Worm (Caenorhabditis elegans) whole organism, young adult: ENCODE measurements around the gene srh-138.

ENCODE experiments used
- C06A6.2 ChIP-seq: fragments of 200-800 bp; sonication (Bioruptor generic); conservative IDR thresholded peaks from 2 replicates; pipeline ENCODE4 v1.3.6; 2022; ENCODE audit warnings: missing genetic modification characterization, missing compliant biosample characterization
- D2030.7 ChIP-seq: fragments of 200-800 bp; sonication (Bioruptor generic); IDR thresholded peaks from 2 replicates; pipeline ENCODE4 v1.3.6; 2022; ENCODE audit warnings: missing genetic modification reagents, missing genetic modification characterization, missing compliant biosample characterization
- K12H6.12 ChIP-seq: fragments of 200-800 bp; sonication (Bioruptor generic); optimal IDR thresholded peaks from 2 replicates; lab custom pipeline; 2018; ENCODE audit warnings: mild to moderate bottlenecking, missing genetic modification characterization, missing compliant biosample characterization
- Y56A3A.18 ChIP-seq: fragments of 200-800 bp; sonication (Bioruptor generic); IDR thresholded peaks from 2 replicates; pipeline ENCODE4 v1.3.6; 2022; ENCODE audit warnings: missing genetic modification reagents, missing genetic modification characterization, missing compliant biosample characterization
- Y79H2A.3 ChIP-seq: fragments of 200-800 bp; sonication (Bioruptor generic); conservative IDR thresholded peaks from 2 replicates; pipeline ENCODE4 v1.3.6; 2022; ENCODE audit warnings: missing genetic modification reagents, missing genetic modification characterization, missing compliant biosample characterization
- Y95B8A.8 ChIP-seq: fragments of 200-800 bp; sonication (Bioruptor generic); IDR thresholded peaks from 2 replicates; pipeline ENCODE4 v1.3.6; 2022; ENCODE audit warnings: missing genetic modification reagents, missing genetic modification characterization, missing compliant biosample characterization
- aptf-3 ChIP-seq: fragments of 200-800 bp; sonication (Bioruptor generic); IDR thresholded peaks from 2 replicates; pipeline ENCODE4 v1.3.6; 2022; ENCODE audit warnings: missing genetic modification characterization, missing compliant biosample characterization
- attf-6 ChIP-seq: fragments of 200-800 bp; sonication (Bioruptor generic); IDR thresholded peaks from 2 replicates; pipeline ENCODE4 v1.3.6; 2022; ENCODE audit warnings: missing genetic modification reagents, missing genetic modification characterization, missing compliant biosample characterization
- ceh-40 ChIP-seq: fragments of 200-800 bp; sonication (Bioruptor generic); IDR thresholded peaks from 2 replicates; pipeline ENCODE4 v1.3.6; 2022; ENCODE audit warnings: missing genetic modification characterization, missing compliant biosample characterization
- ceh-79 ChIP-seq: sonication (generic microtip); optimal IDR thresholded peaks from 2 replicates; lab custom pipeline; 2017; ENCODE audit warnings: mild to moderate bottlenecking, missing genetic modification characterization, missing compliant biosample characterization
- ceh-91 ChIP-seq: fragments of 200-800 bp; sonication (Bioruptor generic); IDR thresholded peaks from 2 replicates; pipeline ENCODE4 v1.3.6; 2022; ENCODE audit warnings: missing genetic modification reagents, missing genetic modification characterization, missing compliant biosample characterization
- dpl-1 ChIP-seq: fragments of 150-350 bp; optimal IDR thresholded peaks from 2 replicates; lab custom pipeline; 2014; ENCODE audit warnings: missing biosample characterization, missing genetic modification reagents, missing genetic modification characterization
- egl-18 ChIP-seq: fragments of 200-800 bp; sonication (Bioruptor generic); IDR thresholded peaks from 2 replicates; pipeline ENCODE4 v1.3.6; 2022; ENCODE audit warnings: missing genetic modification reagents, missing genetic modification characterization, missing compliant biosample characterization
- gei-17 ChIP-seq: fragments of 200-800 bp; sonication (Bioruptor generic); optimal IDR thresholded peaks from 2 replicates; lab custom pipeline; 2018; ENCODE audit warnings: mild to moderate bottlenecking, missing genetic modification characterization, missing compliant biosample characterization
- him-1 ChIP-seq: sonication (generic microtip); optimal IDR thresholded peaks from 2 replicates; lab custom pipeline; 2016; ENCODE audit warnings: missing genotype, missing genetic modification reagents, missing genetic modification characterization, missing compliant biosample characterization
- hrde-1 ChIP-seq: sonication (generic microtip); optimal IDR thresholded peaks from 2 replicates; lab custom pipeline; 2016; ENCODE audit warnings: missing genetic modification characterization, mild to moderate bottlenecking, missing compliant biosample characterization, moderate library complexity, missing genotype, missing genetic modification reagents, borderline replicate concordance
- hsf-1 ChIP-seq: fragments of 200-800 bp; sonication (Bioruptor generic); IDR thresholded peaks from 2 replicates; pipeline ENCODE4 v1.3.6; 2022; ENCODE audit warnings: missing genetic modification reagents, missing genetic modification characterization, missing compliant biosample characterization
- lin-26 ChIP-seq: fragments of 200-800 bp; sonication (Bioruptor generic); IDR thresholded peaks from 2 replicates; pipeline ENCODE4 v1.3.6; 2022; ENCODE audit warnings: missing genetic modification reagents, missing genetic modification characterization, missing compliant biosample characterization
- lin-40 ChIP-seq: sonication (generic microtip); optimal IDR thresholded peaks from 2 replicates; lab custom pipeline; 2016; ENCODE audit warnings: missing genetic modification characterization, mild to moderate bottlenecking, missing compliant biosample characterization, missing genotype, missing genetic modification reagents
- madf-3 ChIP-seq: fragments of 200-800 bp; sonication (Bioruptor generic); IDR thresholded peaks from 2 replicates; pipeline ENCODE4 v1.3.6; 2022; ENCODE audit warnings: missing genetic modification reagents, missing genetic modification characterization, missing compliant biosample characterization
- madf-8 ChIP-seq: fragments of 200-800 bp; sonication (Bioruptor generic); conservative IDR thresholded peaks from 2 replicates; pipeline ENCODE4 v1.3.6; 2022; ENCODE audit warnings: missing genetic modification reagents, missing genetic modification characterization, missing compliant biosample characterization
- nhr-27 ChIP-seq: fragments of 200-800 bp; sonication (Bioruptor generic); optimal IDR thresholded peaks from 2 replicates; lab custom pipeline; 2018; ENCODE audit warnings: mild to moderate bottlenecking, missing genetic modification characterization, moderate library complexity, missing compliant biosample characterization
- nhr-80 ChIP-seq: sonication (generic microtip); optimal IDR thresholded peaks from 2 replicates; lab custom pipeline; 2016; ENCODE audit warnings: missing genetic modification characterization, missing compliant biosample characterization
- snpc-1.1 ChIP-seq: sonication (generic microtip); optimal IDR thresholded peaks from 2 replicates; lab custom pipeline; 2017; ENCODE audit warnings: missing genetic modification characterization, mild to moderate bottlenecking, missing compliant biosample characterization, antibody characterized with exemption, moderate library complexity, missing genotype, missing genetic modification reagents; ENCODE audit not compliant: insufficient read depth
- snpc-4 ChIP-seq, 5 experiments: fragments of 150-350 bp in 1 of 5; sonication (generic microtip) in 4 of 5; optimal IDR thresholded peaks; 2 replicates each; lab custom pipeline; 2014 to 2018; ENCODE audit warnings: missing genetic modification characterization in 5 of 5, missing biosample characterization in 3 of 5, antibody characterized with exemption in 2 of 5, mild to moderate bottlenecking in 2 of 5, missing compliant biosample characterization in 2 of 5, missing genotype in 2 of 5, moderate library complexity in 2 of 5, missing genetic modification reagents in 1 of 5
- tbx-9 ChIP-seq: sonication (generic microtip); optimal IDR thresholded peaks from 2 replicates; lab custom pipeline; 2016; ENCODE audit warnings: borderline replicate concordance, missing genetic modification characterization, inconsistent platforms, missing compliant biosample characterization
- unc-62 ChIP-seq: fragments of 150-350 bp; optimal IDR thresholded peaks from 2 replicates; lab custom pipeline; 2014; ENCODE audit warnings: missing biosample characterization, missing genetic modification reagents, missing genetic modification characterization
- zfh-2 ChIP-seq: fragments of 200-800 bp; sonication (Bioruptor generic); conservative IDR thresholded peaks from 2 replicates; pipeline ENCODE4 v1.3.6; 2022; ENCODE audit warnings: missing genetic modification reagents, missing genetic modification characterization, missing compliant biosample characterization
- zim-3 ChIP-seq: sonication (generic microtip); optimal IDR thresholded peaks from 2 replicates; lab custom pipeline; 2017; ENCODE audit warnings: mild to moderate bottlenecking, missing genetic modification characterization, moderate library complexity, missing compliant biosample characterization
- ztf-18 ChIP-seq: sonication (generic microtip); optimal IDR thresholded peaks from 2 replicates; lab custom pipeline; 2016; ENCODE audit warnings: missing genotype, mild to moderate bottlenecking, missing genetic modification characterization, missing compliant biosample characterization
- ztf-25 ChIP-seq: fragments of 200-800 bp; sonication (Bioruptor generic); IDR thresholded peaks from 2 replicates; pipeline ENCODE4 v1.3.6; 2022; ENCODE audit warnings: missing genetic modification reagents, missing genetic modification characterization, missing compliant biosample characterization

Gene srh-138

DNA sequence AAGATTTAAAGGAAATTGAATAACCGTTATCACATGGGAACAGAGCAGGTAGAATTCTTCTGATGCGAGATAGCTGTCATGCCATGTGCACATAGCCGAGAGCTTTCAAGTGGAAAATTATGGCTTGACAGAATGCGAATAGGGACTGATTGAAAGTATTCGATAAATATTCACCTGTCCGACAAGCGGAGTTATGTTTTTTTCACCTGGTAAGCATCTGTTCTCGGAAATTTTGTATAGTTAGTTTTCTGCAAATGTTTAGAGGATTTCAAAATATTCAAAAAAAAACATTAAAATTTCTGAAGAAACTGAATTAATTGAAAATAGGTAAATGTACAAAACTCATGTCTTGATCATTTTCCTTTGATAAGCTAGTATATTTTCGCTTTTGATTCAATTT is 26.7 kb upstream of the srh-138 start, which contains the start of gene srh-136:
TSS of gene srh-136 (minus strand) at position 93 of the 400 bp plus-strand sequence.
- TF ChIP-seq attf-6 (GFP tag; lab: Robert Waterston, UW) (no peak), Y95B8A.8 (no peak), D2030.7 (GFP tag; lab: Robert Waterston, UW) (no peak), snpc-4 (GFP tag; optimal IDR thresholded peaks at IDR 0.05; lab: Kevin White, UChicago) (no peak), snpc-4 (tag; optimal IDR thresholded peaks at IDR 0.05; lab: Kevin White, UChicago) (no peak), gei-17 (GFP tag; lab: Kevin White, UChicago) (no peak), snpc-1.1 (tag; lab: Kevin White, UChicago) (no peak), hrde-1 (tag; lab: Kevin White, UChicago) (no peak), ztf-25 (GFP tag; lab: Robert Waterston, UW) (no peak), zim-3 (tag; lab: Kevin White, UChicago) (no peak), hsf-1 (GFP tag; lab: Robert Waterston, UW) (no peak)

DNA sequence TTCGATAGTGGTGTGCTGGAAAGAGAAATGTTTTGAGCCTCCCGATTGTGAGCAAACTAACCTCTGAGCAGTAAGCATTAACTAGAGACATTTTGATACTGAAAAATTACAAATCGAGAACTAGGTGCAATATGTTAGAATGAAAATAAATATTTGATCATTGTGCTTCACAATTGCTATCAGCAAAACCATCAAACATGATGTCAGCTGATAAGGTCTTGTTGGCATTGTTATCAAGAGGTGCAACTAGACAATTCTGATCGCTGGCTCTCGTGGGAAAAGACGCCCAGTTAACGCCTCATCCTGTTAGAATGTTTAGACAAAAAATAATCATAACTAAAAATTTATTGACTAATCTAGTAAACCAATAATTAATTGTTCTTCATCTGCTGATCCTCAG is 23.5 kb upstream of the srh-138 start, which contains the start of gene comt-2:
TSS of gene comt-2 (minus strand) at position 131 of the 400 bp plus-strand sequence.
- no peak for TF ChIP-seq C06A6.2
- peak; percentile 49 for TF ChIP-seq nhr-80 (tag; lab: Kevin White, UChicago)

DNA sequence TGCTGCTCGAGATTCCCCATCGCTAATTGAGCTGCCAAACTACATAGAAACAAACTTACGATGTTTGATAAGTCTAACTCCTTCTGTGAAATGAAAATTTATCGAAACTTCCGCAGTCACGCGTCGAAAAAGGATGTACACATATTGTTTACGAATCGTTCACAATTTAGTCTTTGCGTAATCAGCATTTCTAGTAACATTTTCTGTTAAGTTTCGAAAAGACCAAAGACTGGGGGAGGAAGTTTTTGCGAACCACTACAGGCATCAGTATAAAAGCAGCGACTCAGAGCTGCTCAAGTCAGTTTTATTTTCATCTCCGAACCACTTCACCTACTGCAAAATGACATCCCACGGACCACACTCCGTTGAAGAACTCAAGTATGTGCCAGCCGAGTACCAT is 17.4 kb upstream of the srh-138 start, which contains the start of gene sqst-4:
TSS of gene sqst-4 (plus strand) at position 301 of the 400 bp plus-strand sequence.
- TF ChIP-seq hsf-1 (GFP tag; lab: Robert Waterston, UW) = no peak

DNA sequence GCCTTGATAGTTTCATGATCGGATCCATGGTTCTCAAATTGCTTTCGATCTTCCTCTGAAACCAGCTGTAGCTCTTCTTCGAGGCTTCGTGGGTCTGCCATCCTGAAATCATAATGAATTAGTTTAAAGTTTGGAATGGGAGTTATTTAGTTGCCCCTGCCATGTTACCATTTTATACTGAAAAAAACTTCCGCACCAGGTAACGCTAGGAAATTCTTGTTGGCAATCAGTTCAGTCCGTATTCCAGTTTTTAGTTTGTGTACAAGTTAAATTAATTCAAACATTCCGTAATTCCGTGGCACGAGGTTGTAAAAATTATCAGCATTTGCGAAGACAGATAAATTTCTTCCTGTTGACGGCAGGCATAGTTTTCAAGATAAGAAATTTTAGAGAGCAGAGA is 16.7 kb upstream of the srh-138 start, which contains the start of gene Y32B12A.5:
TSS of gene Y32B12A.5 (minus strand) at position 101 of the 400 bp plus-strand sequence.
- TF ChIP-seq K12H6.12 (tag; lab: Kevin White, UChicago) (no peak), ztf-18 (tag; lab: Kevin White, UChicago) (no peak), egl-18 (GFP tag; lab: Robert Waterston, UW) (no peak), zfh-2 (GFP tag; lab: Robert Waterston, UW) (no peak), Y56A3A.18 (no peak), madf-3 (GFP tag; lab: Robert Waterston, UW) (no peak), Y79H2A.3 (no peak)

DNA sequence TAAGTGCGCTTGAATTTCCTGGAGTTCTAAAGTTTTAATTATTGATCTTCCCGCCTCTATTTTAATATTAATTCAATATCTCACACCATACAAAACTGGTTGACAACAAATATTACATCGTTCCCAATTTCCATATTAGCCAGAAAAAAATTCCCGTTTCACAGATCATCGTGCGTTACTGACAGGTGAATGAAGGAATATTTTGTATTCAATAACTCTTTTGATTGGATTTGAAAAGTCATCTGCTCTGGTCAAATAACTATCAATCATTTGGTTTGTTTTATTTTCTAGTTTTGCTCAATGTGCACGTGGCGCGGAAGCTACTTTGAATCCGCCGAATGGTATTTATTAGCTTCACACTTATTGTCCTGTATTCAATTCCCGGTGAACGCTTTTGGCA is 12.9 kb upstream of the srh-138 start, which contains the start of gene srh-139:
TSS of gene srh-139 (plus strand) at position 301 of the 400 bp plus-strand sequence.
- TF ChIP-seq snpc-1.1 (tag; lab: Kevin White, UChicago) (no peak), madf-8 (no peak), Y79H2A.3 (no peak), tbx-9 (tag; lab: Kevin White, UChicago) (no peak), dpl-1 (no peak), ceh-91 (GFP tag; lab: Robert Waterston, UW) (no peak), ceh-40 (GFP tag; lab: Robert Waterston, UW) (no peak), lin-26 (GFP tag; lab: Robert Waterston, UW) (no peak), ztf-25 (GFP tag; lab: Robert Waterston, UW) (no peak), unc-62 (GFP tag; lab: Kevin White, UChicago) (no peak), ceh-79 (tag; lab: Kevin White, UChicago) (no peak), him-1 (tag; lab: Kevin White, UChicago) (no peak), nhr-27 (no peak), lin-40 (tag; lab: Kevin White, UChicago) (no peak), ztf-18 (tag; lab: Kevin White, UChicago) (no peak), aptf-3 (GFP tag; lab: Robert Waterston, UW) (no peak)
- TF ChIP-seq, all 124 proteins: peak for 0
